Worm (Caenorhabditis elegans) whole organism, midembryonic: ENCODE measurements around the gene agmo-1.

Source experiments
- T22C8.4 ChIP-seq: fragments of 200-800 bp; sonication (Bioruptor generic); IDR thresholded peaks from 2 replicates; pipeline ENCODE4 v1.3.6; 2022; ENCODE audit warnings: missing genetic modification characterization, missing compliant biosample characterization
- cog-1 ChIP-seq: sonication (generic microtip); optimal IDR thresholded peaks from 2 replicates; lab custom pipeline; 2016; ENCODE audit warnings: missing genetic modification characterization, missing compliant biosample characterization
- flt-1 ChIP-seq: fragments of 200-800 bp; sonication (Bioruptor generic); IDR thresholded peaks from 2 replicates; pipeline ENCODE4 v1.3.6; 2022; ENCODE audit warnings: missing genetic modification characterization, missing compliant biosample characterization
- klf-2 ChIP-seq: fragments of 200-800 bp; sonication (Bioruptor generic); conservative IDR thresholded peaks from 2 replicates; pipeline ENCODE4 v1.3.6; 2022; ENCODE audit warnings: missing genetic modification reagents, missing genetic modification characterization, missing compliant biosample characterization
- med-1 ChIP-seq: sonication (generic microtip); optimal IDR thresholded peaks from 2 replicates; lab custom pipeline; 2017; ENCODE audit warnings: missing genetic modification characterization, mild to moderate bottlenecking, missing compliant biosample characterization, antibody characterized with exemption, missing genetic modification reagents; ENCODE audit not compliant: insufficient read depth
- ref-1 ChIP-seq: fragments of 200-800 bp; sonication (Bioruptor generic); conservative IDR thresholded peaks from 2 replicates; pipeline ENCODE4 v1.3.6; 2022; ENCODE audit warnings: missing genetic modification reagents, missing genetic modification characterization, missing compliant biosample characterization
- tab-1 ChIP-seq: fragments of 200-800 bp; sonication (Bioruptor generic); IDR thresholded peaks from 2 replicates; pipeline ENCODE4 v1.3.6; 2022; ENCODE audit warnings: missing genetic modification characterization, missing compliant biosample characterization
- ztf-23 ChIP-seq: fragments of 200-800 bp; sonication (Bioruptor generic); IDR thresholded peaks from 2 replicates; pipeline ENCODE4 v1.3.6; 2022; ENCODE audit warnings: missing genetic modification reagents, missing genetic modification characterization, missing compliant biosample characterization
- ztf-29 ChIP-seq: fragments of 200-800 bp; sonication (Bioruptor generic); IDR thresholded peaks from 2 replicates; pipeline ENCODE4 v1.3.6; 2022; ENCODE audit warnings: missing genetic modification reagents, missing genetic modification characterization, missing compliant biosample characterization

Gene agmo-1

ce11 chrIII:12800529-12800928, 2.2 kb upstream of the agmo-1 start:
- TF ChIP-seq tab-1 (GFP tag; lab: Robert Waterston, UW) (no peak), klf-2 (GFP tag; lab: Robert Waterston, UW) (no peak), ztf-23 (GFP tag; lab: Robert Waterston, UW) (no peak), cog-1 (tag; lab: Kevin White, UChicago) (no peak), flt-1 (no peak), ref-1 (GFP tag; lab: Robert Waterston, UW) (no peak), ztf-29 (GFP tag; lab: Robert Waterston, UW) (no peak)

- no peak for TF ChIP-seq ztf-29 (GFP tag; lab: Robert Waterston, UW)
- TF ChIP-seq T22C8.4 (GFP tag; lab: Robert Waterston, UW), result peak; percentile 81
These were observed 4.2 kb downstream of the agmo-1 start for ce11 chrIII:12794200-12794599.

ce11 chrIII:12789420-12789819, 8.9 kb downstream of the agmo-1 start, which contains the start of gene BE10.1:
Gene BE10.1 (minus strand): TSS chrIII:12789520.
- TF ChIP-seq flt-1 (no peak), klf-2 (GFP tag; lab: Robert Waterston, UW) (no peak), ztf-29 (GFP tag; lab: Robert Waterston, UW) (no peak), ztf-23 (GFP tag; lab: Robert Waterston, UW) (no peak), T22C8.4 (GFP tag; lab: Robert Waterston, UW) (no peak), tab-1 (GFP tag; lab: Robert Waterston, UW) (no peak), cog-1 (tag; lab: Kevin White, UChicago) (no peak), ref-1 (GFP tag; lab: Robert Waterston, UW) (no peak), med-1 (GFP tag; lab: Kevin White, UChicago) (no peak)

- TF ChIP-seq med-1 (GFP tag; lab: Kevin White, UChicago) (no peak), flt-1 (no peak), cog-1 (tag; lab: Kevin White, UChicago) (no peak), T22C8.4 (GFP tag; lab: Robert Waterston, UW) (no peak), tab-1 (GFP tag; lab: Robert Waterston, UW) (no peak), ztf-29 (GFP tag; lab: Robert Waterston, UW) (no peak), ztf-23 (GFP tag; lab: Robert Waterston, UW) (no peak), ref-1 (GFP tag; lab: Robert Waterston, UW) (no peak), klf-2 (GFP tag; lab: Robert Waterston, UW) (no peak)
These were observed 10.1 kb downstream of the agmo-1 start for ce11 chrIII:12788239-12788638.

- no peak for TF ChIP-seq med-1 (GFP tag; lab: Kevin White, UChicago)
- TF ChIP-seq flt-1, result no peak
- no peak for TF ChIP-seq ztf-23 (GFP tag; lab: Robert Waterston, UW)
- TF ChIP-seq tab-1 (GFP tag; lab: Robert Waterston, UW), result no peak
- no peak for TF ChIP-seq T22C8.4 (GFP tag; lab: Robert Waterston, UW)
- no peak for TF ChIP-seq ref-1 (GFP tag; lab: Robert Waterston, UW)
- TF ChIP-seq ztf-29 (GFP tag; lab: Robert Waterston, UW), result no peak
These were observed 12.9 kb downstream of the agmo-1 start for ce11 chrIII:12785427-12785826.

ce11 chrIII:12784854-12785253, 13.5 kb downstream of the agmo-1 start, which contains the start of gene lgc-37:
Gene lgc-37 (plus strand): TSS chrIII:12785154.
- no peak for TF ChIP-seq cog-1 (tag; lab: Kevin White, UChicago)
- TF ChIP-seq ref-1 (GFP tag; lab: Robert Waterston, UW), result no peak
- TF ChIP-seq T22C8.4 (GFP tag; lab: Robert Waterston, UW), result no peak
- no peak for TF ChIP-seq klf-2 (GFP tag; lab: Robert Waterston, UW)
- TF ChIP-seq med-1 (GFP tag; lab: Kevin White, UChicago), result no peak

ce11 chrIII:12783878-12784277, 14.5 kb downstream of the agmo-1 start:
- TF ChIP-seq tab-1 (GFP tag; lab: Robert Waterston, UW) (no peak), cog-1 (tag; lab: Kevin White, UChicago) (no peak), med-1 (GFP tag; lab: Kevin White, UChicago) (no peak), T22C8.4 (GFP tag; lab: Robert Waterston, UW) (no peak), ztf-23 (GFP tag; lab: Robert Waterston, UW) (no peak), klf-2 (GFP tag; lab: Robert Waterston, UW) (no peak), ref-1 (GFP tag; lab: Robert Waterston, UW) (no peak), ztf-29 (GFP tag; lab: Robert Waterston, UW) (no peak), flt-1 (no peak)

- TF ChIP-seq klf-2 (GFP tag; lab: Robert Waterston, UW), result no peak
- TF ChIP-seq med-1 (GFP tag; lab: Kevin White, UChicago), result no peak
- TF ChIP-seq ztf-29 (GFP tag; lab: Robert Waterston, UW), result no peak
- no peak for TF ChIP-seq ref-1 (GFP tag; lab: Robert Waterston, UW)
- no peak for TF ChIP-seq cog-1 (tag; lab: Kevin White, UChicago)
- no peak for TF ChIP-seq flt-1
- no peak for TF ChIP-seq ztf-23 (GFP tag; lab: Robert Waterston, UW)
- TF ChIP-seq T22C8.4 (GFP tag; lab: Robert Waterston, UW), result no peak
- TF ChIP-seq tab-1 (GFP tag; lab: Robert Waterston, UW), result no peak
These were observed 18.6 kb downstream of the agmo-1 start, which contains the start of gene gab-1 for ce11 chrIII:12779676-12780337. Gene gab-1 (minus strand): TSS chrIII:12779726.

- no peak for TF ChIP-seq tab-1 (GFP tag; lab: Robert Waterston, UW)
These were observed 24.6 kb downstream of the agmo-1 start for ce11 chrIII:12773753-12774152.

ce11 chrIII:12764241-12764640, 34.1 kb downstream of the agmo-1 start, which contains the start of the genes irld-19 and irld-61:
Gene irld-19 (minus strand): TSS chrIII:12764341.
Gene irld-61 (plus strand): TSS chrIII:12764553.
- no peak for TF ChIP-seq med-1 (GFP tag; lab: Kevin White, UChicago)
- TF ChIP-seq cog-1 (tag; lab: Kevin White, UChicago), result no peak
- no peak for TF ChIP-seq flt-1
- no peak for TF ChIP-seq klf-2 (GFP tag; lab: Robert Waterston, UW)
- TF ChIP-seq ztf-29 (GFP tag; lab: Robert Waterston, UW), result no peak
- no peak for TF ChIP-seq tab-1 (GFP tag; lab: Robert Waterston, UW)
- TF ChIP-seq T22C8.4 (GFP tag; lab: Robert Waterston, UW), result no peak
- TF ChIP-seq ref-1 (GFP tag; lab: Robert Waterston, UW), result no peak
